Worm (Caenorhabditis elegans) whole organism, late embryonic: ENCODE results near the gene rab-30.

ENCODE experiments used
- C08G9.2 ChIP-seq: sonication (generic microtip); optimal IDR thresholded peaks from 2 replicates; lab custom pipeline; 2016; ENCODE audit warnings: mild to moderate bottlenecking, missing genetic modification characterization, moderate library complexity, missing compliant biosample characterization
- ceh-24 ChIP-seq: sonication (generic microtip); optimal IDR thresholded peaks from 2 replicates; lab custom pipeline; 2016; ENCODE audit warnings: mild to moderate bottlenecking, missing genetic modification characterization, missing compliant biosample characterization
- dve-1 ChIP-seq: sonication (generic microtip); optimal IDR thresholded peaks from 2 replicates; lab custom pipeline; 2017; ENCODE audit warnings: antibody characterized with exemption, mild to moderate bottlenecking, missing genetic modification characterization, missing compliant biosample characterization
- sox-2 ChIP-seq: fragments of 200-800 bp; sonication (Bioruptor generic); IDR thresholded peaks from 2 replicates; pipeline ENCODE4 v1.3.6; 2022; ENCODE audit warnings: missing genetic modification reagents, missing genetic modification characterization, missing compliant biosample characterization

DNA sequence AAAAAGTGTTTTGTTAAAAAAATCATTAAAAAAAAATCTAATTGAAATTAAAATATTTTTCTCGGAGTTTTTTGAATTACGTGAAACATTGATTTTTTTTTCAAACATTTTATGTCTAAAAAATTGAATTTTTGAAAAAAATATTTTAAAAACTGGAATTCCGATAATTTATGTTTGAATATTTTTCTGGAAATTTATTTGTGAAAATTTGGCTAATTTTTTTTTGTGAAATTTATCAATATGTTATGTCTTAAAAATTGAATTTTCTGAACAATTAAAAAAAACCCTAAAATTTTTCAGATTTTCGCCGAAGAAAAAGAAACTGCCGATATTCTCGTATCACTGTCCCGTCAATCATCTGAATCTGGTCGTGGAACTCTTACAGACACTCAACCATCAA is 51.9 kb downstream of the rab-30 start, which contains the start of gene Y39A1A.24:
- no peak for TF ChIP-seq dve-1
- TF ChIP-seq ceh-24 (tag; lab: Kevin White, UChicago), result no peak
- TF ChIP-seq sox-2 (GFP tag; lab: Robert Waterston, UW), result no peak
- no peak for TF ChIP-seq C08G9.2 (tag; lab: Kevin White, UChicago)
